Worm (Caenorhabditis elegans) whole organism, midembryonic: ENCODE measurements around the gene srg-1.

ENCODE experiments used
- T22C8.4 ChIP-seq: fragments of 200-800 bp; sonication (Bioruptor generic); IDR thresholded peaks from 2 replicates; pipeline ENCODE4 v1.3.6; 2022; ENCODE audit warnings: missing genetic modification characterization, missing compliant biosample characterization
- flt-1 ChIP-seq: fragments of 200-800 bp; sonication (Bioruptor generic); IDR thresholded peaks from 2 replicates; pipeline ENCODE4 v1.3.6; 2022; ENCODE audit warnings: missing genetic modification characterization, missing compliant biosample characterization
- med-1 ChIP-seq: sonication (generic microtip); optimal IDR thresholded peaks from 2 replicates; lab custom pipeline; 2017; ENCODE audit warnings: missing genetic modification characterization, mild to moderate bottlenecking, missing compliant biosample characterization, antibody characterized with exemption, missing genetic modification reagents; ENCODE audit not compliant: insufficient read depth
- tab-1 ChIP-seq: fragments of 200-800 bp; sonication (Bioruptor generic); IDR thresholded peaks from 2 replicates; pipeline ENCODE4 v1.3.6; 2022; ENCODE audit warnings: missing genetic modification characterization, missing compliant biosample characterization
- ztf-23 ChIP-seq: fragments of 200-800 bp; sonication (Bioruptor generic); IDR thresholded peaks from 2 replicates; pipeline ENCODE4 v1.3.6; 2022; ENCODE audit warnings: missing genetic modification reagents, missing genetic modification characterization, missing compliant biosample characterization

DNA sequence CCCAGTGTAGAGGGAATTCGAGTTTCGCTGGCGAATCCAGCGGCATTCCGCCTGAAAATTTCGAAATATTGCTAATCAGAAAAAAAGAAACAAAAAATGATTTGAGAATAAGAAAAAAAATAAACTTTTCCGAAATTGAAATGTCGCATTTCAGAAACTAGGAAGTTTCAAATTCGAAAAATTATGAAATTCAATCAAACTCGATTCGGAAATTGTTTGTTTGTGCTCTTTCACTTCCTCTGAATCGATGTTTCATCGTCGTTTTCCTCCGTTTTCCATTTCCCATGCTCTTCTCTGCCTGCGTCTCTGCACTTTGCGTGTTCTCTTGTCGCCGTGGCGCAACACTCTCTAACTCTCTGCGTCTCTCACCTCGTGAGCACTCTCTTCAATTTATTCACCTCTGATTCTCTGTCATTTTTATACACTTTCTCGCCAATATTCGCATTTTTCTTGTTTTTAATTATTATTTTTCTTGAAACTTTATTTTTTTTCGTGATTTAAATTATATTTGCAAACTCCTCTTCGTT is 20.2 kb upstream of the srg-1 start, which contains the start of gene C18F10.7:
- TF ChIP-seq ztf-23 (GFP tag; lab: Robert Waterston, UW) (no peak), T22C8.4 (GFP tag; lab: Robert Waterston, UW) (no peak), flt-1 (GFP tag; lab: Robert Waterston, UW) (no peak), tab-1 (GFP tag; lab: Robert Waterston, UW) (no peak), med-1 (GFP tag; lab: Kevin White, UChicago) (no peak)
